Worm (Caenorhabditis elegans) whole organism, L2 larva: ENCODE results near the gene gpa-17.

Experiments used
- ceh-82 ChIP-seq: fragments of 150-350 bp; optimal IDR thresholded peaks from 2 replicates; lab custom pipeline; 2014; ENCODE audit warnings: missing biosample characterization, missing genetic modification characterization
- dmd-4 ChIP-seq: sonication (generic microtip); optimal IDR thresholded peaks from 2 replicates; lab custom pipeline; 2017; ENCODE audit warnings: missing biosample characterization, missing genetic modification characterization
- elt-1 ChIP-seq: fragments of 150-350 bp; optimal IDR thresholded peaks from 2 replicates; lab custom pipeline; 2014; ENCODE audit warnings: missing biosample characterization, missing genetic modification characterization
- lin-39 ChIP-seq: fragments of 150-350 bp; optimal IDR thresholded peaks from 2 replicates; lab custom pipeline; 2014; ENCODE audit warnings: missing biosample characterization, missing genetic modification reagents, missing genetic modification characterization
- nhr-12 ChIP-seq: fragments of 150-350 bp; optimal IDR thresholded peaks from 2 replicates; lab custom pipeline; 2014; ENCODE audit warnings: missing biosample characterization, missing genetic modification characterization

ce11 chrIII:2597753-2598152 lies 11.4 kb downstream of the gpa-17 start, which contains the start of gene mdt-19:
- no peak for TF ChIP-seq ceh-82 (tag; lab: Kevin White, UChicago)
- no peak for TF ChIP-seq elt-1 (tag; lab: Kevin White, UChicago)
- no peak for TF ChIP-seq dmd-4
- no peak for TF ChIP-seq nhr-12 (tag; lab: Kevin White, UChicago)
- no peak for TF ChIP-seq lin-39 (tag; lab: Kevin White, UChicago)
